Fruit fly (Drosophila melanogaster): ENCODE measurements around the gene comm2.

DNA sequence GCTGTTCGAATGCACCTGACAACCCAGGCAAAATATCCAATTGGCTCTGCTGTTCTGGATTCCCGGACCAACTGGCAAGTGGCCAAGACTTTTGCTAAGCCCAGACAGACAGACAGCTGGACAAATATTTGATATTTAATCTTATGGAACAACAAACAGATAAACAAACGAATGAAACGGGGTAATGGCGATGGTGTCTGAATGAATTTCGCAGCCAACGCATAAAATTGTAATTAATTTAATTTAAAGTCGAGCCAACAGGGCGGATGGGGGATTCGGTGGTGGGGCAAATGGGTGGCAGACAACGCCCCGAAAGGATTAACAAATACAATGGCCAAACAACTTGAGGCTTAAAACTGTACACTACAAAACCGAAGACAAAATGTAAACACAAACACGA lies 42.2 kb upstream of the comm2 start:
- TF ChIP-seq insv (optimal IDR thresholded peaks at IDR 0.05) (no peak), psq (optimal IDR thresholded peaks at IDR 0.05) (no peak), h (optimal IDR thresholded peaks at IDR 0.05) (no peak), Sin3A (optimal IDR thresholded peaks at IDR 0.05) (no peak)
